Worm (Caenorhabditis elegans): ENCODE measurements around the gene asp-16.

ce11 chrV:19001656-19002055 lies 40.7 kb downstream of the asp-16 start, which contains the start of gene Y39B6A.33:
- TF ChIP-seq blmp-1 (tag; optimal IDR thresholded peaks at IDR 0.05) (no peak), flh-1 (GFP tag; optimal IDR thresholded peaks at IDR 0.05) (no peak), ces-1 (GFP tag; optimal IDR thresholded peaks at IDR 0.05) (no peak), mls-2 (tag; optimal IDR thresholded peaks at IDR 0.05) (no peak), snpc-4 (tag; optimal IDR thresholded peaks at IDR 0.05) (no peak), elt-3 (tag; optimal IDR thresholded peaks at IDR 0.05) (no peak), lsy-2 (tag; optimal IDR thresholded peaks at IDR 0.05) (no peak)

Measured in whole organism, mixed stage, embryonic.